Fruit fly (Drosophila melanogaster) whole organism, embryonic: ENCODE data around the gene kra.

Source experiments
- CG10209 ChIP-seq: fragments of 200-800 bp; sonication (Bioruptor generic); optimal IDR thresholded peaks from 3 replicates; lab custom pipeline; 2017; ENCODE audit warnings: missing biosample characterization, mild to moderate bottlenecking, missing genetic modification characterization, missing genetic modification reagents
- CG10321 ChIP-seq: fragments of 200-800 bp; sonication (Bioruptor generic); IDR thresholded peaks from 2 replicates; pipeline ENCODE4 v1.3.6; 2022; ENCODE audit warnings: missing biosample characterization, missing genetic modification characterization
- CG11398 ChIP-seq: fragments of 200-800 bp; sonication (Bioruptor generic); optimal IDR thresholded peaks from 2 replicates; lab custom pipeline; 2016; ENCODE audit warnings: missing biosample characterization, missing genetic modification characterization
- CG15479 ChIP-seq: fragments of 200-800 bp; sonication (Bioruptor generic); optimal IDR thresholded peaks from 3 replicates; lab custom pipeline; 2019; ENCODE audit warnings: missing biosample characterization, mild to moderate bottlenecking, missing genetic modification characterization, moderate library complexity
- CG6813 ChIP-seq: fragments of 200-800 bp; sonication (Bioruptor generic); optimal IDR thresholded peaks from 2 replicates; lab custom pipeline; 2017; ENCODE audit warnings: missing biosample characterization, missing genetic modification characterization, mild to moderate bottlenecking, moderate library complexity, missing genetic modification reagents
- Dp ChIP-seq: fragments of 200-800 bp; sonication (Bioruptor generic); optimal IDR thresholded peaks from 2 replicates; lab custom pipeline; 2018; ENCODE audit warnings: missing biosample characterization, mild to moderate bottlenecking, missing genetic modification characterization, moderate library complexity
- Ets65A ChIP-seq: fragments of 200-800 bp; sonication (Bioruptor generic); peaks from one replicate; lab custom pipeline; 2016; ENCODE audit warnings: missing biosample characterization, missing genetic modification characterization
- grau ChIP-seq: fragments of 200-800 bp; optimal IDR thresholded peaks from 3 replicates; lab custom pipeline; 2019; ENCODE audit warnings: missing biosample characterization, mild to moderate bottlenecking, missing genetic modification characterization, moderate library complexity
- ken ChIP-seq: fragments of 200-800 bp; sonication (Bioruptor generic); IDR thresholded peaks from 3 replicates; pipeline ENCODE4 v1.3.6; 2022; ENCODE audit warnings: missing biosample characterization, missing genetic modification characterization
- mld ChIP-seq: fragments of 200-800 bp; sonication (Bioruptor generic); IDR thresholded peaks from 3 replicates; pipeline ENCODE4 v1.3.6; 2022; ENCODE audit warnings: missing biosample characterization, missing genetic modification characterization; ENCODE audit not compliant: partially characterized antibody
- odd ChIP-seq: fragments of 200-800 bp; sonication (Bioruptor generic); optimal IDR thresholded peaks from 2 replicates; lab custom pipeline; 2017; ENCODE audit warnings: missing biosample characterization, mild to moderate bottlenecking, missing genetic modification characterization
- stc ChIP-seq: fragments of 200-800 bp; sonication (Bioruptor generic); IDR thresholded peaks from 2 replicates; pipeline ENCODE4 v1.3.6; 2022; ENCODE audit warnings: missing biosample characterization, missing genetic modification characterization
- vvl ChIP-seq: fragments of 200-800 bp; sonication (Bioruptor generic); IDR thresholded peaks from 2 replicates; pipeline ENCODE4 v1.3.6; 2022; ENCODE audit warnings: missing biosample characterization, missing genetic modification characterization

DNA sequence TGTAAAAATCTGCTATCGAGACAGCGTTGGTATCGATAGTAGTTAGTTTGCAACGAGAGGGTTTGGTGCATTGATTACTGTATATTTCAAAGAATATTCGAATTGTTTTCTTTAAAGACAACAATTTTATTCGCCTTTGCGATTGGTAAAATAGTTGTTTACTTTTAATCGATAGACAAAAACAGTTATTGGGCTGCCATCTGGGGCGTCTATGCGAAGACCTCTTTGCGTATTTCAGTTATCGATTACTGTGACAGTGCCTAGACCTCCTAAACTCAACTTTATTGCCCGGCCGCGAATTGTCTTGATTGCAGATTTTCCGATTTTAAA is 12.1 kb upstream of the kra start, which contains the start of gene Atu:
- no peak for TF ChIP-seq CG11398 (GFP tag; lab: Kevin White, UChicago)
- no peak for TF ChIP-seq odd (GFP tag; lab: Kevin White, UChicago)
- peak; percentile 38 for TF ChIP-seq Dp (GFP tag; lab: Kevin White, UChicago)
- TF ChIP-seq vvl (GFP tag; lab: Robert Waterston, UW): no peak
- TF ChIP-seq CG10321: no peak
- TF ChIP-seq ken: no peak
- peak; percentile 42; the same call in 1 of the 3 replicates for TF ChIP-seq mld
- no peak for TF ChIP-seq stc (GFP tag; lab: Robert Waterston, UW)
- TF ChIP-seq Ets65A: no peak
- TF ChIP-seq CG6813 (GFP tag; lab: Kevin White, UChicago): no peak
- no peak for TF ChIP-seq CG10209 (GFP tag; lab: Kevin White, UChicago)
- peak; percentile 54 for TF ChIP-seq grau (tag; lab: Kevin White, UChicago)
- no peak for TF ChIP-seq CG15479 (GFP tag; lab: Kevin White, UChicago)
